Worm (Caenorhabditis elegans) whole organism, L1 larva: Measurements from ENCODE around the gene M04D8.5.

Experiments
- ama-1 ChIP-seq: fragments of 150-350 bp; optimal IDR thresholded peaks from 2 replicates; lab custom pipeline; 2014
- egl-27 ChIP-seq, 2 experiments: fragments of 150-350 bp in 1 of 2; sonication (generic microtip); optimal IDR thresholded peaks; 3 replicates each; lab custom pipeline; 2017 to 2018; ENCODE audit warnings: missing biosample characterization in 2 of 2, missing genetic modification characterization in 2 of 2, missing genetic modification reagents in 2 of 2
- lin-13 ChIP-seq: fragments of 150-350 bp; optimal IDR thresholded peaks from 2 replicates; lab custom pipeline; 2014; ENCODE audit warnings: missing biosample characterization, missing genetic modification reagents, missing genetic modification characterization
- lin-39 ChIP-seq: fragments of 150-350 bp; optimal IDR thresholded peaks from 2 replicates; lab custom pipeline; 2014; ENCODE audit warnings: missing biosample characterization, missing genetic modification reagents, missing genetic modification characterization
- nhr-11 ChIP-seq: fragments of 150-350 bp; optimal IDR thresholded peaks from 2 replicates; lab custom pipeline; 2014; ENCODE audit warnings: missing biosample characterization, missing genetic modification characterization
- nhr-12 ChIP-seq: sonication (generic microtip); optimal IDR thresholded peaks from 2 replicates; lab custom pipeline; 2017; ENCODE audit warnings: missing biosample characterization, missing genetic modification characterization
- nhr-76 ChIP-seq: sonication (generic microtip); optimal IDR thresholded peaks from 2 replicates; lab custom pipeline; 2017; ENCODE audit warnings: missing biosample characterization, missing genetic modification characterization
- pax-3 ChIP-seq: fragments of 200-800 bp; sonication (Bioruptor generic); optimal IDR thresholded peaks from 2 replicates; lab custom pipeline; 2018; ENCODE audit warnings: mild to moderate bottlenecking, missing genetic modification characterization, moderate library complexity, missing compliant biosample characterization
- pqm-1 ChIP-seq: sonication (generic microtip); optimal IDR thresholded peaks from 3 replicates; lab custom pipeline; 2017; ENCODE audit warnings: missing biosample characterization, missing genetic modification characterization
- snpc-4 ChIP-seq: fragments of 150-350 bp; optimal IDR thresholded peaks from 2 replicates; lab custom pipeline; 2014; ENCODE audit warnings: missing biosample characterization, missing genetic modification characterization
- unc-62 ChIP-seq: fragments of 150-350 bp; optimal IDR thresholded peaks from 2 replicates; lab custom pipeline; 2014; ENCODE audit warnings: missing biosample characterization, missing genetic modification reagents, missing genetic modification characterization

ce11 chrIII:10000428-10000827 lies 32.7 kb downstream of the M04D8.5 start, which contains the start of gene C05B5.2:
- TF ChIP-seq egl-27 (tag; optimal IDR thresholded peaks at IDR 0.05; lab: Kevin White, UChicago) (no peak), nhr-11 (no peak), unc-62 (GFP tag; lab: Kevin White, UChicago) (no peak), pax-3 (tag; lab: Kevin White, UChicago) (no peak), lin-13 (no peak), nhr-12 (tag; lab: Kevin White, UChicago) (no peak), snpc-4 (tag; lab: Kevin White, UChicago) (no peak), pqm-1 (tag; lab: Kevin White, UChicago) (no peak), lin-39 (no peak), nhr-76 (tag; lab: Kevin White, UChicago) (no peak), ama-1 (lab: Kevin White, UChicago) (no peak)
